Worm (Caenorhabditis elegans): ENCODE data around the gene F38A6.5.

DNA sequence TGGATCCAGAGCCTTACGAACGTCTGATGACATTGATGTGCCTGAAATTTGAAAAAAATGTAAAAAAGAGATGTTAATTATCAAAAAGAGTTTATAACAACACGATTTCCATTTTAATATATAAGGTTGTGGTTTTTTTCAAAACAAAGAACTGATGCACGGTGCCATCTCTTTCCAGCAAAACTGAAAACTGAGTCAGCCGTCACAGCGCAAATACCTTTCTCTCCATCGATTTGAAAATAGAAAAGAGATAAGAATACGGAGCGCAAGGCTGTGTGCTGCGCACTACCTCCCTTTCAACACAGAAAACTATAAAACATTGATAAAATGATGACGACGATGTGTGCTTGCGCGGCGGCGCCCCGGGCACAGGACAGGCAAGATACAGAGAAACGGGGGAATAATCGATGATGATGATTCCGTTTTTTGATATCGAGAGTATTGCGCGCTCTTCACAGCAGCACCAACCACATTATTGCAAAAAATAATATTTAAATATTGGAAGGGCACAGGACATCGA, 18.9 kb upstream of the F38A6.5 start, which contains the start of gene Y44A6D.3:
- TF ChIP-seq unc-62 (GFP tag; optimal IDR thresholded peaks at IDR 0.05) = no peak
- TF ChIP-seq snpc-4 (tag; optimal IDR thresholded peaks at IDR 0.05) = no peak
- no peak for TF ChIP-seq nhr-2 (tag; optimal IDR thresholded peaks at IDR 0.05)
- no peak for TF ChIP-seq mep-1 (tag; optimal IDR thresholded peaks at IDR 0.05)
- no peak for TF ChIP-seq sptf-1 (tag; optimal IDR thresholded peaks at IDR 0.05)
- TF ChIP-seq lin-13 (tag; optimal IDR thresholded peaks at IDR 0.05) = no peak
- no peak for TF ChIP-seq ceh-39 (tag; optimal IDR thresholded peaks at IDR 0.05)
- no peak for TF ChIP-seq nhr-237 (tag; optimal IDR thresholded peaks at IDR 0.05)
